Fruit fly (Drosophila melanogaster): ENCODE results near the gene Marcal1.

The Marcal1 gene

dm6 chr2L:4971329-4971798 is 16.1 kb downstream of the Marcal1 start, which contains the start of gene CG14043 (continued):
- TF ChIP-seq ems (GFP tag; optimal IDR thresholded peaks at IDR 0.05) = no peak
- TF ChIP-seq CG9437 (GFP tag; optimal IDR thresholded peaks at IDR 0.05) = no peak
- TF ChIP-seq caup (GFP tag; optimal IDR thresholded peaks at IDR 0.05; ENCODE audit: severe bottlenecking) = no peak
- TF ChIP-seq Nf-YA (GFP tag; IDR thresholded peaks at IDR 0.05) = no peak
- no peak for TF ChIP-seq CG4820 (GFP tag; optimal IDR thresholded peaks at IDR 0.05)
- no peak for TF ChIP-seq Fer3 (tag; optimal IDR thresholded peaks at IDR 0.05)
- TF ChIP-seq CG2116 (GFP tag; optimal IDR thresholded peaks at IDR 0.05) = peak; percentile 55
- no peak for TF ChIP-seq Trl (optimal IDR thresholded peaks at IDR 0.05)
- TF ChIP-seq Trl (GFP tag; optimal IDR thresholded peaks at IDR 0.05) = no peak
- no peak for TF ChIP-seq Hey (tag; optimal IDR thresholded peaks at IDR 0.05)
- TF ChIP-seq Mrtf (GFP tag; IDR thresholded peaks at IDR 0.05) = no peak
- TF ChIP-seq CG16813 (GFP tag; IDR thresholded peaks at IDR 0.05; ENCODE audit: partially characterized antibody) = no peak
- no peak for TF ChIP-seq CG8359 (GFP tag; optimal IDR thresholded peaks at IDR 0.05; ENCODE audit: borderline replicate concordance)
- TF ChIP-seq CG1603 (tag; optimal IDR thresholded peaks at IDR 0.05) = peak; percentile 45
- TF ChIP-seq CTCF (GFP tag; optimal IDR thresholded peaks at IDR 0.05) = peak; percentile 17
- TF ChIP-seq onecut (GFP tag; IDR thresholded peaks at IDR 0.05) = no peak
- no peak for TF ChIP-seq Lim3 (GFP tag; IDR thresholded peaks at IDR 0.05)
- TF ChIP-seq CG4360 (GFP tag; IDR thresholded peaks at IDR 0.05) = no peak
- TF ChIP-seq jing (GFP tag; optimal IDR thresholded peaks at IDR 0.05) = no peak
- peak; percentile 83 for TF ChIP-seq E2f2 (GFP tag; IDR thresholded peaks at IDR 0.05)
- no peak for TF ChIP-seq Sry-β (GFP tag; optimal IDR thresholded peaks at IDR 0.05)
- no peak for TF ChIP-seq Drgx (GFP tag; IDR thresholded peaks at IDR 0.05)
- TF ChIP-seq Nf-YC (tag; optimal IDR thresholded peaks at IDR 0.05) = peak; percentile 49
- no peak for TF ChIP-seq CG31224 (GFP tag; IDR thresholded peaks at IDR 0.05)
- no peak for TF ChIP-seq CG14050 (GFP tag; IDR thresholded peaks at IDR 0.05)
- no peak for TF ChIP-seq Hmr (GFP tag; optimal IDR thresholded peaks at IDR 0.05)
- TF ChIP-seq Sin3A (optimal IDR thresholded peaks at IDR 0.05) = peak; percentile 85
- no peak for TF ChIP-seq CG31365 (tag; optimal IDR thresholded peaks at IDR 0.05)
- TF ChIP-seq salm (tag; optimal IDR thresholded peaks at IDR 0.05) = no peak
- TF ChIP-seq Dip3 (GFP tag; optimal IDR thresholded peaks at IDR 0.05) = peak; percentile 32
- no peak for TF ChIP-seq dimm (GFP tag; IDR thresholded peaks at IDR 0.05)
- TF ChIP-seq bbx (GFP tag; IDR thresholded peaks at IDR 0.05; ENCODE audit: partially characterized antibody) = no peak
- TF ChIP-seq slp2 (GFP tag; optimal IDR thresholded peaks at IDR 0.05) = no peak
- TF ChIP-seq Atf3 (GFP tag; optimal IDR thresholded peaks at IDR 0.05) = no peak
- peak; percentile 42 for TF ChIP-seq NC2β (GFP tag; optimal IDR thresholded peaks at IDR 0.05)
- TF ChIP-seq CG15601 (tag; optimal IDR thresholded peaks at IDR 0.05) = peak; percentile 51
- no peak for TF ChIP-seq Awh (GFP tag; IDR thresholded peaks at IDR 0.05)
- no peak for TF ChIP-seq CG11247 (GFP tag; IDR thresholded peaks at IDR 0.05)
- peak; percentile 69 for TF ChIP-seq MBD-R2 (GFP tag; IDR thresholded peaks at IDR 0.05)
- TF ChIP-seq Oaz (GFP tag; IDR thresholded peaks at IDR 0.05) = no peak
- no peak for TF ChIP-seq CG8478 (optimal IDR thresholded peaks at IDR 0.05)
- no peak for TF ChIP-seq CG31441 (GFP tag; IDR thresholded peaks at IDR 0.05)
- TF ChIP-seq tin (GFP tag; optimal IDR thresholded peaks at IDR 0.05) = peak; percentile 4

dm6 chr2L:4973731-4974415 is 18.6 kb downstream of the Marcal1 start, which contains the start of gene mRpL28:
mRpL28 (plus strand) TSS chr2L:4973976.
- TF ChIP-seq Med (GFP tag) (peak; percentile 63), Lhr (GFP tag; optimal IDR thresholded peaks at IDR 0.05) (no peak), grn (GFP tag; optimal IDR thresholded peaks at IDR 0.05) (no peak), Ptx1 (GFP tag; IDR thresholded peaks at IDR 0.05) (0 out of 2 replicates have a peak, but pooled peaks have one; percentile 36), Side (GFP tag; optimal IDR thresholded peaks at IDR 0.05) (no peak), usp (GFP tag; optimal IDR thresholded peaks at IDR 0.05) (no peak), BEAF-32 (GFP tag; optimal IDR thresholded peaks at IDR 0.05) (peak; percentile 40), z (GFP tag; IDR thresholded peaks at IDR 0.05) (no peak), CG8089 (GFP tag; optimal IDR thresholded peaks at IDR 0.05) (no peak), danr (GFP tag; IDR thresholded peaks at IDR 0.05) (no peak), Hr39 (optimal IDR thresholded peaks at IDR 0.05) (no peak), tgo (GFP tag; IDR thresholded peaks at IDR 0.05) (no peak), Pdp1 (GFP tag; optimal IDR thresholded peaks at IDR 0.05) (peak in 1 of 2 experiments; percentile 97)

Measured in whole organism, embryonic.